Fruit fly (Drosophila melanogaster): Measurements from ENCODE around the gene CG12541.

The CG12541 gene

DNA sequence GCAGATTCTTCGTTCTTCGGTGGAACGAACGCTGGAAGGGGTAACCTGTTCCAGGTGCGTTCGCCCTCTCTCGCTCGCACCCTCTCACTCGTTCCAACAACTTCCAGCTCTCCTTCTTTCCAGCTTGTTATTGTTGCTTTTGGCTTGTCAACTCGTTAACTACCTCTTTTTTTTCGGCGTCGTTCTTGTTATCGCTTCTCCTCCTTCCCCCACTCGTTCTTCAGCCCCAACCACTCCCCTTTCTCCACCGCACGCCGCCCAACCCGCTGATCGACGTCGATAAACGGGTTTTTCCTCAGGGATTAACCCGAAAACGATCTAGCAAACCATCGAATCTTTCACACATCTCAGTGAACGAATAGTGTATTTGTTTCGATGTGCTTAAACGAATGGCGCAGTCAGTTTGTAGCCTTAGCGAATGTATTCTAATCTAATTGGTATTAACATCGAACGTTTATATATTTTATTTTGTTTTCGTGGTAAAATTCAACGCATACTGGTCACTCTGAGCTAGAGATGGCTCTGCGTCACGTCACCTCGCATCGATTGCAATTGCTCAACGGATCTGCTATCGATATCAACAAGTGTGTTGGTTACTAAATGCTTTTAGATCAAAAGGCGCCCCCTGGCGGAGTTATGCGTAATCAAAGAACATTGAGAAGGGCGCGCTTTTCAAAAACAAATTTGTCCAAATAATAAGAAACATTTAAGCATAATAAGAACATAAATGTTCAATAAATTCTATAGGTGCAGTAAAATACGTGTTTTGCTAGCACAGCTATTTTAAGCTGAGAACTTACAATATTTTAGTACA is 44.1 kb upstream of the CG12541 start, which contains the start of gene fz4 (continued):
- TF ChIP-seq Bdp1 (GFP tag; optimal IDR thresholded peaks at IDR 0.05) (no peak), CG17612 (GFP tag; IDR thresholded peaks at IDR 0.05) (no peak), Hand (GFP tag; optimal IDR thresholded peaks at IDR 0.05) (no peak), Meics (GFP tag; optimal IDR thresholded peaks at IDR 0.05) (no peak), CG7786 (GFP tag; optimal IDR thresholded peaks at IDR 0.05) (no peak), CG15601 (tag; optimal IDR thresholded peaks at IDR 0.05) (no peak), grn (GFP tag; optimal IDR thresholded peaks at IDR 0.05) (peak; percentile 85), CG2120 (GFP tag; optimal IDR thresholded peaks at IDR 0.05) (peak; percentile 5), CG4854 (GFP tag; optimal IDR thresholded peaks at IDR 0.05) (no peak), CoRest (tag; optimal IDR thresholded peaks at IDR 0.05) (peak; percentile 8), ab (GFP tag; optimal IDR thresholded peaks at IDR 0.05) (no peak), CG14710 (tag; optimal IDR thresholded peaks at IDR 0.05) (peak; percentile 57), CG12744 (GFP tag; optimal IDR thresholded peaks at IDR 0.05) (no peak), shn (GFP tag; optimal IDR thresholded peaks at IDR 0.05) (no peak), Rx (GFP tag; IDR thresholded peaks at IDR 0.05) (no peak), CG7928 (GFP tag; optimal IDR thresholded peaks at IDR 0.05) (no peak), Dp (GFP tag; optimal IDR thresholded peaks at IDR 0.05) (peak; percentile 88), cas (GFP tag; IDR thresholded peaks at IDR 0.05) (no peak), CG4617 (GFP tag; optimal IDR thresholded peaks at IDR 0.05; ENCODE audit: borderline replicate concordance) (peak; percentile 69), ftz-f1 (GFP tag; optimal IDR thresholded peaks at IDR 0.05) (peak; percentile 61), nerfin-2 (GFP tag; IDR thresholded peaks at IDR 0.05; ENCODE audit: partially characterized antibody) (peak; percentile 56), tll (GFP tag; optimal IDR thresholded peaks at IDR 0.05) (no peak), CG13775 (GFP tag; optimal IDR thresholded peaks at IDR 0.05) (no peak), BtbVII (GFP tag; optimal IDR thresholded peaks at IDR 0.05) (no peak), Elba2 (GFP tag; optimal IDR thresholded peaks at IDR 0.05) (peak; percentile 18), amos (GFP tag; IDR thresholded peaks at IDR 0.05; ENCODE audit: partially characterized antibody) (peak; percentile 87), Atf3 (GFP tag; optimal IDR thresholded peaks at IDR 0.05) (peak; percentile 30), gcm (GFP tag; optimal IDR thresholded peaks at IDR 0.05) (peak; percentile 11), CG30431 (GFP tag; optimal IDR thresholded peaks at IDR 0.05) (no peak), dm (GFP tag; optimal IDR thresholded peaks at IDR 0.05) (no peak), CG9609 (GFP tag; optimal IDR thresholded peaks at IDR 0.05) (no peak), NK7.1 (GFP tag; optimal IDR thresholded peaks at IDR 0.05) (no peak), ewg (GFP tag; optimal IDR thresholded peaks at IDR 0.05) (no peak), dmrt11E (tag; optimal IDR thresholded peaks at IDR 0.05) (no peak), YL-1 (GFP tag; optimal IDR thresholded peaks at IDR 0.05) (peak; percentile 76), CG5245 (GFP tag; optimal IDR thresholded peaks at IDR 0.05) (no peak), CG12769 (tag; optimal IDR thresholded peaks at IDR 0.05) (peak; percentile 91), E2f2 (GFP tag; IDR thresholded peaks at IDR 0.05) (peak; percentile 96), Abd-B (GFP tag; optimal IDR thresholded peaks at IDR 0.05) (no peak), Mrtf (GFP tag; IDR thresholded peaks at IDR 0.05) (no peak), Dll (GFP tag; IDR thresholded peaks at IDR 0.05; ENCODE audit: partially characterized antibody) (peak; percentile 78), wor (GFP tag; IDR thresholded peaks at IDR 0.05) (no peak), Hmr (GFP tag; optimal IDR thresholded peaks at IDR 0.05) (peak; percentile 23), ato (GFP tag; IDR thresholded peaks at IDR 0.05; ENCODE audit: partially characterized antibody) (peak; percentile 62; the same call in 1 of the 2 replicates), Bgb (GFP tag; IDR thresholded peaks at IDR 0.05; ENCODE audit: partially characterized antibody) (peak; percentile 90), psq (GFP tag; optimal IDR thresholded peaks at IDR 0.05) (peak; percentile 78), CG1529 (GFP tag; optimal IDR thresholded peaks at IDR 0.05) (no peak), zf30C (GFP tag; optimal IDR thresholded peaks at IDR 0.05) (no peak), Sox100B (GFP tag; optimal IDR thresholded peaks at IDR 0.05) (no peak)

All from whole organism, embryonic.